Worm (Caenorhabditis elegans) whole organism, L1 larva: ENCODE results near the gene cdc-73.

Experiments used
- aha-1 ChIP-seq: fragments of 150-350 bp; optimal IDR thresholded peaks from 2 replicates; lab custom pipeline; 2014; ENCODE audit warnings: missing biosample characterization, missing genetic modification characterization
- ama-1 ChIP-seq: fragments of 150-350 bp; optimal IDR thresholded peaks from 2 replicates; lab custom pipeline; 2014
- blmp-1 ChIP-seq: fragments of 150-350 bp; optimal IDR thresholded peaks from 2 replicates; lab custom pipeline; 2014; ENCODE audit warnings: missing biosample characterization, missing genetic modification characterization
- ceh-82 ChIP-seq, 3 experiments: fragments of 150-350 bp in 1 of 3; sonication (generic microtip) in 2 of 3; optimal IDR thresholded peaks; 2 replicates each; lab custom pipeline; 2014 to 2017; ENCODE audit warnings: missing biosample characterization in 3 of 3, missing genetic modification characterization in 3 of 3
- dsc-1 ChIP-seq: sonication (generic microtip); optimal IDR thresholded peaks from 2 replicates; lab custom pipeline; 2016; ENCODE audit warnings: mild to moderate bottlenecking, missing genetic modification characterization, missing compliant biosample characterization
- efl-1 ChIP-seq, 4 experiments: fragments of 150-350 bp; optimal IDR thresholded peaks in 3 of 4; peaks in 1 of 4; 1 replicate in 1 of 4; 2 replicates in 3 of 4; lab custom pipeline; 2014; ENCODE audit warnings: missing biosample characterization in 2 of 4, missing genetic modification characterization in 2 of 4, missing genetic modification reagents in 2 of 4
- efl-3 ChIP-seq: fragments of 200-800 bp; sonication (Bioruptor generic); optimal IDR thresholded peaks from 2 replicates; lab custom pipeline; 2018; ENCODE audit warnings: mild to moderate bottlenecking, missing genetic modification characterization, missing compliant biosample characterization
- egl-13 ChIP-seq: sonication (generic microtip); optimal IDR thresholded peaks from 2 replicates; lab custom pipeline; 2016; ENCODE audit warnings: missing genotype, missing genetic modification reagents, missing genetic modification characterization, missing compliant biosample characterization
- egl-27 ChIP-seq, 2 experiments: fragments of 150-350 bp in 1 of 2; sonication (generic microtip); optimal IDR thresholded peaks; 3 replicates each; lab custom pipeline; 2017 to 2018; ENCODE audit warnings: missing biosample characterization in 2 of 2, missing genetic modification characterization in 2 of 2, missing genetic modification reagents in 2 of 2
- elt-2 ChIP-seq: sonication (generic microtip); optimal IDR thresholded peaks from 2 replicates; lab custom pipeline; 2016; ENCODE audit warnings: missing genetic modification characterization, mild to moderate bottlenecking, inconsistent platforms, missing compliant biosample characterization, missing genetic modification reagents
- elt-3 ChIP-seq, 6 experiments: fragments of 150-350 bp in 1 of 6; sonication (generic microtip); optimal IDR thresholded peaks; 2 replicates each; lab custom pipeline; 2017 to 2018; ENCODE audit warnings: missing biosample characterization in 6 of 6, missing genetic modification characterization in 6 of 6, inconsistent platforms in 1 of 6
- fkh-10 ChIP-seq: sonication (generic microtip); optimal IDR thresholded peaks from 2 replicates; lab custom pipeline; 2017; ENCODE audit warnings: missing biosample characterization, missing genetic modification reagents, missing genetic modification characterization
- grh-1 ChIP-seq: fragments of 200-800 bp; sonication (Bioruptor generic); IDR thresholded peaks from 2 replicates; pipeline ENCODE4 v1.3.6; 2022; ENCODE audit warnings: missing genetic modification reagents, missing genetic modification characterization, missing compliant biosample characterization
- hpl-2 ChIP-seq: fragments of 150-350 bp; optimal IDR thresholded peaks from 2 replicates; lab custom pipeline; 2014; ENCODE audit warnings: missing biosample characterization, missing genetic modification reagents, missing genetic modification characterization
- irx-1 ChIP-seq: sonication (generic microtip); optimal IDR thresholded peaks from 2 replicates; lab custom pipeline; 2016; ENCODE audit warnings: missing genetic modification characterization, missing compliant biosample characterization
- lin-14 ChIP-seq: fragments of 200-800 bp; sonication (Bioruptor generic); optimal IDR thresholded peaks from 2 replicates; lab custom pipeline; 2018; ENCODE audit warnings: mild to moderate bottlenecking, missing genetic modification characterization, moderate library complexity, missing compliant biosample characterization
- lin-15B ChIP-seq: fragments of 150-350 bp; sonication (generic microtip); optimal IDR thresholded peaks from 3 replicates; lab custom pipeline; 2014; ENCODE audit warnings: missing biosample characterization, missing genetic modification characterization
- lin-35 ChIP-seq, 2 experiments: fragments of 150-350 bp; optimal IDR thresholded peaks; 2 replicates each; lab custom pipeline; 2014; ENCODE audit warnings: missing biosample characterization in 2 of 2, missing genetic modification characterization in 2 of 2, missing genetic modification reagents in 2 of 2
- mab-9 ChIP-seq: fragments of 200-800 bp; sonication (Bioruptor generic); IDR thresholded peaks from 2 replicates; pipeline ENCODE4 v1.3.6; 2022; ENCODE audit warnings: missing genetic modification reagents, missing genetic modification characterization, missing compliant biosample characterization
- nhr-11 ChIP-seq: fragments of 150-350 bp; optimal IDR thresholded peaks from 2 replicates; lab custom pipeline; 2014; ENCODE audit warnings: missing biosample characterization, missing genetic modification characterization
- nhr-12 ChIP-seq: sonication (generic microtip); optimal IDR thresholded peaks from 2 replicates; lab custom pipeline; 2017; ENCODE audit warnings: missing biosample characterization, missing genetic modification characterization
- nhr-19 ChIP-seq: fragments of 200-800 bp; sonication (Bioruptor generic); conservative IDR thresholded peaks from 2 replicates; pipeline ENCODE4 v1.3.6; 2022; ENCODE audit warnings: missing genetic modification characterization, missing compliant biosample characterization
- nhr-47 ChIP-seq: sonication (generic microtip); optimal IDR thresholded peaks from 2 replicates; lab custom pipeline; 2016; ENCODE audit warnings: mild to moderate bottlenecking, missing genetic modification characterization, moderate library complexity, missing compliant biosample characterization
- nhr-71 ChIP-seq: sonication (generic microtip); optimal IDR thresholded peaks from 2 replicates; lab custom pipeline; 2016; ENCODE audit warnings: mild to moderate bottlenecking, missing genetic modification characterization, moderate library complexity, missing compliant biosample characterization
- nhr-84 ChIP-seq: sonication (generic microtip); optimal IDR thresholded peaks from 2 replicates; lab custom pipeline; 2017; ENCODE audit warnings: missing biosample characterization, missing genetic modification characterization
- pag-3 ChIP-seq: sonication (generic microtip); optimal IDR thresholded peaks from 2 replicates; lab custom pipeline; 2017; ENCODE audit warnings: missing genetic modification characterization, mild to moderate bottlenecking, missing compliant biosample characterization, antibody characterized with exemption, borderline replicate concordance; ENCODE audit not compliant: insufficient read depth
- rnt-1 ChIP-seq: sonication (generic microtip); optimal IDR thresholded peaks from 2 replicates; lab custom pipeline; 2016; ENCODE audit warnings: mild to moderate bottlenecking, missing genetic modification characterization, moderate library complexity, missing compliant biosample characterization
- sptf-1 ChIP-seq: fragments of 150-350 bp; optimal IDR thresholded peaks from 2 replicates; lab custom pipeline; 2014; ENCODE audit warnings: missing biosample characterization, missing genetic modification characterization
- sup-37 ChIP-seq: fragments of 200-800 bp; sonication (Bioruptor generic); optimal IDR thresholded peaks from 2 replicates; lab custom pipeline; 2018; ENCODE audit warnings: mild to moderate bottlenecking, missing genetic modification characterization, missing compliant biosample characterization
- unc-30 ChIP-seq: sonication (generic microtip); optimal IDR thresholded peaks from 2 replicates; lab custom pipeline; 2017; ENCODE audit warnings: missing biosample characterization, missing genetic modification characterization
- unc-62 ChIP-seq: fragments of 150-350 bp; optimal IDR thresholded peaks from 2 replicates; lab custom pipeline; 2014; ENCODE audit warnings: missing biosample characterization, missing genetic modification reagents, missing genetic modification characterization
- xbp-1 ChIP-seq: sonication (generic microtip); optimal IDR thresholded peaks from 2 replicates; lab custom pipeline; 2016; ENCODE audit warnings: missing genetic modification characterization, missing compliant biosample characterization
- zip-4 ChIP-seq: fragments of 200-800 bp; sonication (Bioruptor generic); optimal IDR thresholded peaks from 2 replicates; lab custom pipeline; 2018; ENCODE audit warnings: mild to moderate bottlenecking, missing genetic modification characterization, moderate library complexity, missing compliant biosample characterization
- ztf-11 ChIP-seq, 2 experiments: sonication (generic microtip); optimal IDR thresholded peaks; 2 replicates each; lab custom pipeline; 2016 to 2017; ENCODE audit warnings: missing genetic modification characterization in 2 of 2, missing biosample characterization in 1 of 2, missing compliant biosample characterization in 1 of 2

The cdc-73 gene

DNA sequence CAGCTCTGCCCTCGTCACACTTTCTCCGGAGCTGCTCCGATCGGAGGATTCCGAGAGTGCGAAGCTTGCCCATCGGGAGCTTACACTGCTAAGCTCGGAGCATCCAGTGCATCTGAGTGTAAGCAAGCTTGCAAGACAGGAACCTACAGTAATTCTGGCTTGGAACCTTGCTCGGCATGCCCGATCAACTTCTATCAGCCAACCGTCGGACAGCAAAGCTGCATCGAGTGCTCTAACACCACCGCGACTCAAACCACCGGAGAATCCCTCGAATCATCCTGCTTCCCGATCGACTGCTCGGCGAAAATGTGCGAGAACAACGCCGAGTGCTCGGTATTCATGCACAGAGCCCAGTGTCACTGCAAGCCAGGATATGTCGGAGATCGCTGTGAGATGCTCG is 38.2 kb upstream of the cdc-73 start:
- TF ChIP-seq pag-3, result no peak
- no peak for TF ChIP-seq lin-15B
- no peak for TF ChIP-seq nhr-71 (tag; lab: Kevin White, UChicago)

DNA sequence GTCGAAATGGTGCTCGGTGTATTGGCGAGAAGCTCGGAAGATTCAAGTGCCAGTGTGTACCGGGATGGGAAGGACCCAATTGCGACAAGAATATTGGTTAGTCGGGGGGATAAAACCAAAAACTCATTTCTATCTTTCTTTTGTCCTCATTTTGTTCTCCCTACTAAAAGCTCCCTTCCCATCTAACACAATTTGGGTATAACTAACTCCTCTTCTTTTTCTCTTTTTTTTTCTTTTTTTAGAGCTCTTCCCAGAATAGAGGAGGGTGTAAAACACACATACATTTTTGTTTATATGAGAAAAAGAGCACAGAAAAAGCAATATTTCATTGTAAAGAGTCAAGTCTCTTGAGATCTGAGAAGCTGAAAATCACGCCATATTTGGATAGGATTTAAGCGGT is 37.2 kb upstream of the cdc-73 start:
- TF ChIP-seq ztf-11 (tag; optimal IDR thresholded peaks at IDR 0.05; lab: Kevin White, UChicago), result no peak
- TF ChIP-seq fkh-10 (GFP tag; lab: Kevin White, UChicago), result peak; percentile 42
- TF ChIP-seq lin-14 (GFP tag; lab: Kevin White, UChicago), result peak; percentile 58

DNA sequence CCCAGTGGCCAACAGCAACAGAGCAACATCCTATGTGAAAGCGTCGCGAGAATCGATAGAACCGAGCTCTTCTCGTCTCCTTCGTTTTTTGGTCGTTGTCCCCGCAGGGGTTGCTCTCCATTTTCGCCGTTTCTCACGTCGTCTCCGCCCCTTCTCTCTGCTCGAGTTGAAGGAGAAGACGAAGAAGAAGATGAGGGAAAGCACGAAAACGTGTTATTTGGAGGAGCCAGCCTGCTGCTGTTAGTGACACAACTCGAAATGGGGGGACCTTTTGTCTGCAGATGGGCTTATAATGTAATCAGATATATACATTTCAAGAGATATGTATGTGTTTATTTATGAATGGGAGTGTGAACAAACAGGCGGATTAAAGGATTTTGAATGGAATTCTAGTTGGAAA is 34.7 kb upstream of the cdc-73 start, which contains the start of gene W02C12.2:
Gene W02C12.2, minus strand, starts transcription at position 277 of the 400 bp plus-strand sequence.
- peak; percentile 6 for TF ChIP-seq rnt-1 (tag; lab: Kevin White, UChicago)
- peak in 1 of 3 experiments; percentile 44 for TF ChIP-seq ceh-82 (tag; optimal IDR thresholded peaks at IDR 0.05; lab: Kevin White, UChicago)
- TF ChIP-seq lin-14 (GFP tag; lab: Kevin White, UChicago), result peak; percentile 71
- no peak for TF ChIP-seq dsc-1 (tag; lab: Kevin White, UChicago)
- TF ChIP-seq lin-35 (GFP tag; optimal IDR thresholded peaks at IDR 0.05; lab: Kevin White, UChicago), result peak in 1 of 2 experiments; percentile 9
- no peak for TF ChIP-seq unc-30 (tag; lab: Kevin White, UChicago)
- TF ChIP-seq elt-2 (tag; lab: Kevin White, UChicago), result no peak

- TF ChIP-seq blmp-1, result peak; percentile 95
- TF ChIP-seq efl-1 (optimal IDR thresholded peaks at IDR 0.05; lab: Kevin White, UChicago), result no peak
- peak in 1 of 2 experiments; percentile 1 for TF ChIP-seq efl-1 (GFP tag; optimal IDR thresholded peaks at IDR 0.05 in 1 of 2; lab: Kevin White, UChicago)
- no peak for TF ChIP-seq xbp-1 (tag; lab: Kevin White, UChicago)
- TF ChIP-seq nhr-19 (GFP tag; lab: Robert Waterston, UW), result no peak
- peak; percentile 34 for TF ChIP-seq lin-14 (GFP tag; lab: Kevin White, UChicago)
- TF ChIP-seq elt-3 (tag; optimal IDR thresholded peaks at IDR 0.05; lab: Kevin White, UChicago), result no peak
- no peak for TF ChIP-seq nhr-12 (tag; lab: Kevin White, UChicago)
- TF ChIP-seq irx-1 (tag; lab: Kevin White, UChicago), result no peak
- TF ChIP-seq sptf-1, result no peak
- TF ChIP-seq efl-3 (GFP tag; lab: Kevin White, UChicago), result no peak
- TF ChIP-seq aha-1, result no peak
- TF ChIP-seq, all 84 proteins: peak for 3
These were observed 33.9 kb upstream of the cdc-73 start for ce11 chrIV:4008440-4008839.

- no peak for TF ChIP-seq ama-1 (lab: Kevin White, UChicago)
- no peak for TF ChIP-seq efl-1 (optimal IDR thresholded peaks at IDR 0.05; lab: Kevin White, UChicago)
- peak in 1 of 2 experiments; percentile 12 for TF ChIP-seq efl-1 (GFP tag; optimal IDR thresholded peaks at IDR 0.05 in 1 of 2; lab: Kevin White, UChicago)
These were observed 32.5 kb upstream of the cdc-73 start for ce11 chrIV:4009923-4010322.

ce11 chrIV:4013621-4014020 is 28.8 kb upstream of the cdc-73 start:
- no peak for TF ChIP-seq nhr-11
- TF ChIP-seq egl-13 (tag; lab: Kevin White, UChicago), result no peak
- no peak for TF ChIP-seq lin-14 (GFP tag; lab: Kevin White, UChicago)
- no peak for TF ChIP-seq egl-27 (tag; optimal IDR thresholded peaks at IDR 0.05; lab: Kevin White, UChicago)
- no peak for TF ChIP-seq lin-15B
- TF ChIP-seq nhr-12 (tag; lab: Kevin White, UChicago), result no peak
- no peak for TF ChIP-seq unc-62
- no peak for TF ChIP-seq hpl-2
- TF ChIP-seq nhr-47, result no peak
- no peak for TF ChIP-seq grh-1 (GFP tag; lab: Robert Waterston, UW)
- no peak for TF ChIP-seq zip-4
- no peak for TF ChIP-seq efl-1 (optimal IDR thresholded peaks at IDR 0.05; lab: Kevin White, UChicago)
- TF ChIP-seq efl-1 (GFP tag; optimal IDR thresholded peaks at IDR 0.05 in 1 of 2; lab: Kevin White, UChicago), result no peak
- TF ChIP-seq sup-37, result no peak
- TF ChIP-seq nhr-84 (tag; lab: Kevin White, UChicago), result no peak
- no peak for TF ChIP-seq mab-9 (GFP tag; lab: Robert Waterston, UW)
